Fruit fly (Drosophila melanogaster): ENCODE results near the gene jb.
A peak's percentile ranks its signal among the peaks of the same experiment; 100 is the strongest.

Gene jb

DNA sequence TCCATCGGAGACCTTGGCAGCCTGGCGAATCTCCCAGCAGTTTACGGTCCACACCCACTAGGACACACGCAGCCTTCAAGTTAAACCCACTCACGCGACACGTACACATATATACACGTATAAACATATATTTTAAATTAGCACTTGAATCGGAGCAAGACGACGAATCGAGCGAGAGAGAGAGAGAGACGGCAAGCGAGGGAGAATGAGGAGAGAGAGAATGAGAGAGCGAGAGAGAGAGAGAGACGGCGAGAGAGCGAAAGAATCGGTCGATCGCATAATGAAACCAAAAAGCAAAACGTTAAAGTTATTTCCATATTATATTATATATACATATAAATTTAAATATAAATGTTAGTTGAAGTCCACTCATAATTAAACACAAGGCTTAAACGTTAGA lies 21.0 kb upstream of the jb start:
- TF ChIP-seq CrebA (GFP tag; optimal IDR thresholded peaks at IDR 0.05; ENCODE audit: borderline replicate concordance) = no peak
- no peak for TF ChIP-seq dmrt93B (GFP tag; optimal IDR thresholded peaks at IDR 0.05)
- TF ChIP-seq Sp1 (GFP tag; optimal IDR thresholded peaks at IDR 0.05) = no peak
- TF ChIP-seq Hr78 (GFP tag; optimal IDR thresholded peaks at IDR 0.05) = no peak
- no peak for TF ChIP-seq ey (GFP tag; optimal IDR thresholded peaks at IDR 0.05)
- no peak for TF ChIP-seq Hr83 (GFP tag; optimal IDR thresholded peaks at IDR 0.05; ENCODE audit: poor library complexity, severe bottlenecking)
- no peak for TF ChIP-seq lola (GFP tag; optimal IDR thresholded peaks at IDR 0.05)
- no peak for TF ChIP-seq Mio (GFP tag; optimal IDR thresholded peaks at IDR 0.05)
- TF ChIP-seq foxo (GFP tag; optimal IDR thresholded peaks at IDR 0.05) = no peak
- TF ChIP-seq h (GFP tag; optimal IDR thresholded peaks at IDR 0.05) = no peak
- no peak for TF ChIP-seq Vsx2 (GFP tag; optimal IDR thresholded peaks at IDR 0.05; ENCODE audit: partially characterized antibody)

DNA sequence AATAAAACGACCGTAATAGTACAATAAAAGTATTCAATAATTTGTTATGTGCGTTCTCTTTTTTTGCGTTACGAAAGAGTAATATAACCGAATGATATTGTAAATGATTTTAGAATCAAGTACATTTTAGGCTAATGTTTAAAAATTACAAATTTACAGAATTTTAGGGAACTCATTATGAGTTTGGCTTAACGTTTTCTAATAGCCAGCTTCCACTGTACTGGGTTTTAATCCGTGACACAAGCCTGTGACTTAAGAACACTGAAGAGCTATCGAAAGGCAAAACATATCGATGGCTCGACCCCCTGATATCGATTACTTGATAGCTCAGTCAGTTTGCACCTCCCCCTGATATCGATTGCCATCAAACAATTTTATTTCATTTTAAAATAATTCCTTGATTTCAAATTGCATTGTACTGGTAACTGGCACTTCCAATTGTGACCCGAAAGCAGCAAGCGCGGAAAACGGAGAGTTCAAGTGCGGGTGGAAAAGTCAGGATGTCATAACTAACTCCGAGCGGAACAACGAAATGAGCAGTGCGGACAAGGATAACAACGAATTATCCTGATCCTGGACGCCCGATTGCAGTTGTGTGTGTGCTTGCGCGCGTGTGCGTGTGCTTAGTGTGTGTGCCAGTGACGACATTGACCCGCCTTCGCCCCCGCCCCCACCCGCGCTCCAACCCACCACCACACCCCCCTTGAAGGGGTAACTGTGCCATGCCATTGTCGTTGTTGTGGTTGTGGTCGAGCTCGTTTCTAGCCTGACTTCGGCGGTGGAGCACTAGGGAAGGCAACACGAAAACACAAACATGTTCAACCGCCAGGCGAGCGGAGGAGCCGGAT lies 3.7 kb upstream of the jb start, which contains the start of gene HERC2:
TSS of gene HERC2 (plus strand) at position 330 of the 848 bp plus-strand sequence.
- peak; percentile 51 for TF ChIP-seq ey (GFP tag; optimal IDR thresholded peaks at IDR 0.05)
- TF ChIP-seq CG32264 (GFP tag; optimal IDR thresholded peaks at IDR 0.05) = no peak
- TF ChIP-seq br (GFP tag; optimal IDR thresholded peaks at IDR 0.05) = no peak
- TF ChIP-seq woc (GFP tag; optimal IDR thresholded peaks at IDR 0.05) = peak; percentile 68
- TF ChIP-seq brk (GFP tag; optimal IDR thresholded peaks at IDR 0.05) = no peak
- no peak for TF ChIP-seq Rel (GFP tag; optimal IDR thresholded peaks at IDR 0.05)
- no peak for TF ChIP-seq Rel (tag; optimal IDR thresholded peaks at IDR 0.05)
- TF ChIP-seq Hnf4 (GFP tag; optimal IDR thresholded peaks at IDR 0.05) = no peak
- TF ChIP-seq HLH106 (tag; optimal IDR thresholded peaks at IDR 0.05) = peak; percentile 68
- TF ChIP-seq Vsx2 (GFP tag; optimal IDR thresholded peaks at IDR 0.05; ENCODE audit: partially characterized antibody) = no peak
- TF ChIP-seq sv (GFP tag; optimal IDR thresholded peaks at IDR 0.05) = no peak
- TF ChIP-seq Mio (GFP tag; optimal IDR thresholded peaks at IDR 0.05) = no peak
- TF ChIP-seq tai (GFP tag; optimal IDR thresholded peaks at IDR 0.05) = no peak
- no peak for TF ChIP-seq Hr78 (GFP tag; optimal IDR thresholded peaks at IDR 0.05)
- peak; percentile 21 for TF ChIP-seq fru (GFP tag; optimal IDR thresholded peaks at IDR 0.05)
- TF ChIP-seq jim (GFP tag; optimal IDR thresholded peaks at IDR 0.05) = no peak
- TF ChIP-seq dsf (GFP tag; optimal IDR thresholded peaks at IDR 0.05; ENCODE audit: borderline replicate concordance) = no peak
- TF ChIP-seq psq (GFP tag; optimal IDR thresholded peaks at IDR 0.05) = peak; percentile 28
- peak in 1 of 2 experiments; percentile 52 for TF ChIP-seq foxo (GFP tag; optimal IDR thresholded peaks at IDR 0.05)
- TF ChIP-seq CG9705 (GFP tag; optimal IDR thresholded peaks at IDR 0.05) = no peak
- TF ChIP-seq Jra (GFP tag; optimal IDR thresholded peaks at IDR 0.05) = no peak
- no peak for TF ChIP-seq CrebA (GFP tag; optimal IDR thresholded peaks at IDR 0.05; ENCODE audit: borderline replicate concordance)
- no peak for TF ChIP-seq sage (GFP tag; optimal IDR thresholded peaks at IDR 0.05)
- TF ChIP-seq Abd-B (GFP tag; optimal IDR thresholded peaks at IDR 0.05) = no peak
- no peak for TF ChIP-seq N (GFP tag; optimal IDR thresholded peaks at IDR 0.05)
- TF ChIP-seq h (GFP tag; optimal IDR thresholded peaks at IDR 0.05) = peak; percentile 40
- peak; percentile 2 for TF ChIP-seq Hr83 (GFP tag; optimal IDR thresholded peaks at IDR 0.05; ENCODE audit: poor library complexity, severe bottlenecking)
- peak; percentile 20 for TF ChIP-seq Sp1 (GFP tag; optimal IDR thresholded peaks at IDR 0.05)
- TF ChIP-seq rgr (GFP tag; optimal IDR thresholded peaks at IDR 0.05) = no peak

- TF ChIP-seq fru (GFP tag; optimal IDR thresholded peaks at IDR 0.05) (no peak), N (GFP tag; optimal IDR thresholded peaks at IDR 0.05) (no peak), sv (GFP tag; optimal IDR thresholded peaks at IDR 0.05) (no peak), pan (optimal IDR thresholded peaks at IDR 0.05) (no peak), psq (GFP tag; optimal IDR thresholded peaks at IDR 0.05) (no peak), CG32264 (GFP tag; optimal IDR thresholded peaks at IDR 0.05) (no peak), h (GFP tag; optimal IDR thresholded peaks at IDR 0.05) (no peak), Abd-B (GFP tag; optimal IDR thresholded peaks at IDR 0.05) (no peak), usp (GFP tag; optimal IDR thresholded peaks at IDR 0.05) (no peak), Hr83 (GFP tag; optimal IDR thresholded peaks at IDR 0.05; ENCODE audit: poor library complexity, severe bottlenecking) (no peak), CrebA (GFP tag; optimal IDR thresholded peaks at IDR 0.05; ENCODE audit: borderline replicate concordance) (no peak), woc (GFP tag; optimal IDR thresholded peaks at IDR 0.05) (no peak), tai (GFP tag; optimal IDR thresholded peaks at IDR 0.05) (no peak), Mio (GFP tag; optimal IDR thresholded peaks at IDR 0.05) (no peak), Dif (GFP tag; optimal IDR thresholded peaks at IDR 0.05; ENCODE audit: partially characterized antibody) (no peak), jim (GFP tag; optimal IDR thresholded peaks at IDR 0.05) (no peak), br (GFP tag; optimal IDR thresholded peaks at IDR 0.05) (no peak), rgr (GFP tag; optimal IDR thresholded peaks at IDR 0.05) (no peak), dmrt93B (GFP tag; optimal IDR thresholded peaks at IDR 0.05) (no peak)
These were observed 3.0 kb upstream of the jb start, which contains the start of gene Syx16 for dm6 chrX:20393580-20393979. Gene Syx16 (minus strand): TSS chrX:20393751.

Measured in whole organism, wandering third instar larva.